Worm (Caenorhabditis elegans) whole organism, L4 larva: Measurements from ENCODE around the gene pik-1.
A peak's percentile ranks its signal among the peaks of the same experiment; 100 is the strongest.
"Not testable (repeated sequence)": the region's sequence is repeated elsewhere in the genome, so short reads cannot be mapped to it uniquely, and the experiment has no call there.

ENCODE experiments used
- D1046.2 ChIP-seq: fragments of 200-800 bp; sonication (Bioruptor generic); IDR thresholded peaks from 2 replicates; pipeline ENCODE4 v1.3.6; 2022; ENCODE audit warnings: missing genetic modification characterization, missing compliant biosample characterization
- T26A8.4 ChIP-seq: fragments of 200-800 bp; sonication (Bioruptor generic); IDR thresholded peaks from 2 replicates; pipeline ENCODE4 v1.3.6; 2022; ENCODE audit warnings: missing genetic modification characterization, missing compliant biosample characterization
- Y48G9A.11 ChIP-seq: fragments of 200-800 bp; sonication (Bioruptor generic); IDR thresholded peaks from 2 replicates; pipeline ENCODE4 v1.3.6; 2022; ENCODE audit warnings: missing genetic modification reagents, missing genetic modification characterization, missing compliant biosample characterization
- arid-1 ChIP-seq: fragments of 200-800 bp; sonication (Bioruptor generic); conservative IDR thresholded peaks from 2 replicates; pipeline ENCODE4 v1.3.6; 2022; ENCODE audit warnings: missing genetic modification reagents, missing genetic modification characterization, missing compliant biosample characterization
- ceh-44 ChIP-seq: fragments of 200-800 bp; sonication (Bioruptor generic); IDR thresholded peaks from 2 replicates; pipeline ENCODE4 v1.3.6; 2022; ENCODE audit warnings: missing genetic modification reagents, missing genetic modification characterization, missing compliant biosample characterization
- daf-16 ChIP-seq, 3 experiments: sonication (generic microtip); optimal IDR thresholded peaks; 2 replicates each; lab custom pipeline; 2016 to 2017; ENCODE audit warnings: missing genetic modification characterization in 3 of 3, missing genetic modification reagents in 3 of 3, mild to moderate bottlenecking in 2 of 3, missing compliant biosample characterization in 2 of 3, missing biosample characterization in 1 of 3, moderate library complexity in 1 of 3
- dmd-6 ChIP-seq: fragments of 200-800 bp; sonication (Bioruptor generic); IDR thresholded peaks from 2 replicates; pipeline ENCODE4 v1.3.6; 2022; ENCODE audit warnings: missing genetic modification reagents, missing genetic modification characterization, missing compliant biosample characterization
- duxl-1 ChIP-seq: sonication (generic microtip); optimal IDR thresholded peaks from 2 replicates; lab custom pipeline; 2016; ENCODE audit warnings: mild to moderate bottlenecking, missing genetic modification characterization, moderate library complexity, missing compliant biosample characterization; ENCODE audit not compliant: poor library complexity
- dve-1 ChIP-seq: sonication (generic microtip); optimal IDR thresholded peaks from 2 replicates; lab custom pipeline; 2017; ENCODE audit warnings: antibody characterized with exemption, mild to moderate bottlenecking, missing genetic modification characterization, missing compliant biosample characterization; ENCODE audit not compliant: insufficient read depth
- egl-43 ChIP-seq: fragments of 200-800 bp; sonication (Bioruptor generic); IDR thresholded peaks from 2 replicates; pipeline ENCODE4 v1.3.6; 2022; ENCODE audit warnings: missing genetic modification reagents, missing genetic modification characterization, missing compliant biosample characterization
- fkh-10 ChIP-seq: fragments of 150-350 bp; optimal IDR thresholded peaks from 2 replicates; lab custom pipeline; 2014; ENCODE audit warnings: missing biosample characterization, missing genetic modification reagents, missing genetic modification characterization
- hlh-30 ChIP-seq: sonication (generic microtip); optimal IDR thresholded peaks from 2 replicates; lab custom pipeline; 2017; ENCODE audit warnings: antibody characterized with exemption, mild to moderate bottlenecking, missing genetic modification characterization, missing compliant biosample characterization; ENCODE audit not compliant: insufficient read depth
- hmg-1.1 ChIP-seq: fragments of 200-800 bp; sonication (Bioruptor generic); IDR thresholded peaks from 2 replicates; pipeline ENCODE4 v1.3.6; 2022; ENCODE audit warnings: missing genetic modification reagents, missing genetic modification characterization, missing compliant biosample characterization
- lim-7 ChIP-seq: fragments of 200-800 bp; sonication (Bioruptor generic); IDR thresholded peaks from 2 replicates; pipeline ENCODE4 v1.3.6; 2022; ENCODE audit warnings: missing genetic modification characterization, missing compliant biosample characterization
- lin-1 ChIP-seq: fragments of 200-800 bp; sonication (Bioruptor generic); IDR thresholded peaks from 2 replicates; pipeline ENCODE4 v1.3.6; 2022; ENCODE audit warnings: missing genetic modification reagents, missing genetic modification characterization, missing compliant biosample characterization
- lin-15B ChIP-seq: fragments of 150-350 bp; sonication (generic microtip); optimal IDR thresholded peaks from 3 replicates; lab custom pipeline; 2014; ENCODE audit warnings: missing biosample characterization, missing genetic modification characterization
- lin-38 ChIP-seq: fragments of 200-800 bp; sonication (Bioruptor generic); IDR thresholded peaks from 2 replicates; pipeline ENCODE4 v1.3.6; 2022; ENCODE audit warnings: missing genetic modification reagents, missing genetic modification characterization, missing compliant biosample characterization
- lsy-2 ChIP-seq, 2 experiments: fragments of 150-350 bp in 1 of 2; sonication (generic microtip) in 1 of 2; optimal IDR thresholded peaks; 2 replicates each; lab custom pipeline; 2014 to 2017; ENCODE audit warnings: missing biosample characterization in 2 of 2, missing genetic modification characterization in 2 of 2
- madf-9 ChIP-seq: fragments of 200-800 bp; sonication (Bioruptor generic); conservative IDR thresholded peaks from 2 replicates; pipeline ENCODE4 v1.3.6; 2022; ENCODE audit warnings: missing genetic modification reagents, missing genetic modification characterization, missing compliant biosample characterization
- mdl-1 ChIP-seq, 2 experiments: fragments of 150-350 bp in 1 of 2; sonication (generic microtip) in 1 of 2; optimal IDR thresholded peaks; 2 replicates each; lab custom pipeline; 2014 to 2017; ENCODE audit warnings: missing biosample characterization in 2 of 2, missing genetic modification characterization in 2 of 2
- mep-1 ChIP-seq: fragments of 150-350 bp; sonication (generic microtip); optimal IDR thresholded peaks from 3 replicates; lab custom pipeline; 2014; ENCODE audit warnings: missing biosample characterization, missing genetic modification characterization
- mes-2 ChIP-seq: sonication (generic microtip); optimal IDR thresholded peaks from 2 replicates; lab custom pipeline; 2016; ENCODE audit warnings: missing genotype, mild to moderate bottlenecking, missing genetic modification characterization, missing compliant biosample characterization; ENCODE audit not compliant: poor library complexity, severe bottlenecking
- mxl-3 ChIP-seq: fragments of 200-800 bp; sonication (Bioruptor generic); optimal IDR thresholded peaks from 2 replicates; lab custom pipeline; 2018; ENCODE audit warnings: mild to moderate bottlenecking, missing genetic modification characterization, missing compliant biosample characterization
- nhr-111 ChIP-seq: fragments of 200-800 bp; sonication (Bioruptor generic); optimal IDR thresholded peaks from 2 replicates; lab custom pipeline; 2018; ENCODE audit warnings: mild to moderate bottlenecking, missing genetic modification characterization, missing compliant biosample characterization
- nhr-237 ChIP-seq: sonication (generic microtip); optimal IDR thresholded peaks from 2 replicates; lab custom pipeline; 2017; ENCODE audit warnings: missing biosample characterization, missing genetic modification characterization
- nhr-42 ChIP-seq: fragments of 200-800 bp; sonication (Bioruptor generic); IDR thresholded peaks from 2 replicates; pipeline ENCODE4 v1.3.6; 2022; ENCODE audit warnings: missing genetic modification characterization, missing compliant biosample characterization
- nhr-76 ChIP-seq: fragments of 150-350 bp; optimal IDR thresholded peaks from 2 replicates; lab custom pipeline; 2014; ENCODE audit warnings: missing biosample characterization, missing genetic modification characterization
- nhr-77 ChIP-seq: fragments of 150-350 bp; optimal IDR thresholded peaks from 2 replicates; lab custom pipeline; 2014; ENCODE audit warnings: missing biosample characterization, missing genetic modification characterization
- pha-4 ChIP-seq, 2 experiments: fragments of 150-350 bp in 1 of 2; fragments of 200-800 bp in 1 of 2; sonication (Bioruptor generic) in 1 of 2; IDR thresholded peaks in 1 of 2; optimal IDR thresholded peaks in 1 of 2; 2 replicates each; pipeline versions ENCODE4 v1.3.6 to Lab custom; 2014 to 2022; ENCODE audit warnings: missing genetic modification characterization in 2 of 2, missing genetic modification reagents in 2 of 2, missing biosample characterization in 1 of 2, missing compliant biosample characterization in 1 of 2
- rbr-2 ChIP-seq: sonication (generic microtip); optimal IDR thresholded peaks from 2 replicates; lab custom pipeline; 2016; ENCODE audit warnings: missing genotype, missing genetic modification characterization, missing compliant biosample characterization
- saeg-2 ChIP-seq: fragments of 200-800 bp; sonication (Bioruptor generic); IDR thresholded peaks from 2 replicates; pipeline ENCODE4 v1.3.6; 2022; ENCODE audit warnings: missing genetic modification reagents, missing genetic modification characterization, missing compliant biosample characterization
- set-16 ChIP-seq: fragments of 200-800 bp; sonication (Bioruptor generic); IDR thresholded peaks from 2 replicates; pipeline ENCODE4 v1.3.6; 2022; ENCODE audit warnings: missing genetic modification reagents, missing genetic modification characterization, missing compliant biosample characterization
- snpc-1.2 ChIP-seq: fragments of 200-800 bp; sonication (Bioruptor generic); IDR thresholded peaks from 2 replicates; pipeline ENCODE4 v1.3.6; 2022; ENCODE audit warnings: missing genetic modification reagents, missing genetic modification characterization, missing compliant biosample characterization
- tag-97 ChIP-seq: fragments of 200-800 bp; sonication (Bioruptor generic); IDR thresholded peaks from 2 replicates; pipeline ENCODE4 v1.3.6; 2022; ENCODE audit warnings: missing genetic modification characterization, missing compliant biosample characterization
- tra-1 ChIP-seq: fragments of 200-800 bp; sonication (Bioruptor generic); IDR thresholded peaks from 2 replicates; pipeline ENCODE4 v1.3.6; 2022; ENCODE audit warnings: missing genetic modification reagents, missing genetic modification characterization, missing compliant biosample characterization
- unc-130 ChIP-seq: sonication (generic microtip); optimal IDR thresholded peaks from 2 replicates; lab custom pipeline; 2016; ENCODE audit warnings: missing genetic modification reagents, missing genetic modification characterization, missing compliant biosample characterization
- unc-39 ChIP-seq: sonication (generic microtip); optimal IDR thresholded peaks from 2 replicates; lab custom pipeline; 2017; ENCODE audit warnings: missing biosample characterization, missing genetic modification characterization
- vab-7 ChIP-seq: fragments of 200-800 bp; sonication (Bioruptor generic); IDR thresholded peaks from 2 replicates; pipeline ENCODE4 v1.3.6; 2022; ENCODE audit warnings: missing genetic modification reagents, missing genetic modification characterization, missing compliant biosample characterization
- zfp-2 ChIP-seq: sonication (generic microtip); optimal IDR thresholded peaks from 2 replicates; lab custom pipeline; 2016; ENCODE audit warnings: mild to moderate bottlenecking, missing genetic modification characterization, missing compliant biosample characterization
- zip-2 ChIP-seq: fragments of 150-350 bp; optimal IDR thresholded peaks from 2 replicates; lab custom pipeline; 2014; ENCODE audit warnings: missing biosample characterization, missing genetic modification characterization

The pik-1 gene

ce11 chrIV:13412845-13413383, 2.9 kb upstream of the pik-1 start, which contains the start of gene gcl-1:
Gene gcl-1 (minus strand): TSS chrIV:13412895.
- TF ChIP-seq zfp-2 (tag; lab: Kevin White, UChicago) (no peak), daf-16 (GFP tag; optimal IDR thresholded peaks at IDR 0.05; lab: Kevin White, UChicago) (no peak), daf-16 (tag; optimal IDR thresholded peaks at IDR 0.05; lab: Kevin White, UChicago) (peak; percentile 50), mdl-1 (tag; optimal IDR thresholded peaks at IDR 0.05; lab: Kevin White, UChicago) (peak in 1 of 2 experiments; percentile 13), hlh-30 (tag; lab: Kevin White, UChicago) (peak; percentile 91), zip-2 (tag; lab: Kevin White, UChicago) (no peak), tra-1 (GFP tag; lab: Robert Waterston, UW) (no peak), dve-1 (tag; lab: Kevin White, UChicago) (peak; percentile 25), hmg-1.1 (peak; percentile 47; the same call in 1 of the 2 replicates), lin-1 (no peak), lsy-2 (tag; optimal IDR thresholded peaks at IDR 0.05; lab: Kevin White, UChicago) (peak in 1 of 2 experiments; percentile 28), unc-130 (GFP tag; lab: Kevin White, UChicago) (no peak), mes-2 (tag; lab: Kevin White, UChicago) (peak; percentile 33), unc-39 (no peak), nhr-111 (no peak), mep-1 (peak; percentile 4), nhr-77 (tag; lab: Kevin White, UChicago) (no peak), mxl-3 (peak; percentile 71)
- TF ChIP-seq, all 104 proteins: peak for 9

ce11 chrIV:13422200-13422599, 6.4 kb downstream of the pik-1 start, which contains the start of gene nol-9:
Gene nol-9 (plus strand): TSS chrIV:13422500.
- TF ChIP-seq nhr-42 (GFP tag; lab: Robert Waterston, UW) (no peak), tag-97 (GFP tag; lab: Robert Waterston, UW) (no peak), duxl-1 (no peak), ceh-44 (GFP tag; lab: Robert Waterston, UW) (no peak), vab-7 (GFP tag; lab: Robert Waterston, UW) (no peak), lin-15B (no peak), nhr-237 (tag; lab: Kevin White, UChicago) (no peak), nhr-76 (no peak), arid-1 (GFP tag; lab: Robert Waterston, UW) (no peak)
- TF ChIP-seq, all 104 proteins: peak for 0

- no peak for TF ChIP-seq fkh-10 (GFP tag; lab: Kevin White, UChicago)
These were observed 13.4 kb downstream of the pik-1 start, which contains the start of gene K09B11.4 for ce11 chrIV:13429240-13429639. Gene K09B11.4 (plus strand): TSS chrIV:13429540.

ce11 chrIV:13430137-13430536, 14.3 kb downstream of the pik-1 start:
- TF ChIP-seq T26A8.4 (GFP tag; lab: Robert Waterston, UW) (peak; percentile 54; the same call in 1 of the 2 replicates), dmd-6 (peak; percentile 49), nhr-42 (GFP tag; lab: Robert Waterston, UW) (peak; percentile 68; the same call in 1 of the 2 replicates), lin-38 (peak; percentile 71), egl-43 (GFP tag; lab: Robert Waterston, UW) (peak; percentile 87), Y48G9A.11 (GFP tag; lab: Robert Waterston, UW) (0 out of 2 replicates have a peak, but pooled peaks have one; percentile 9), rbr-2 (tag; lab: Kevin White, UChicago) (peak; percentile 5), pha-4 (GFP tag; IDR thresholded peaks at IDR 0.05; lab: Robert Waterston, UW) (peak; percentile 56; the same call in 1 of the 2 replicates), arid-1 (GFP tag; lab: Robert Waterston, UW) (peak; percentile 51; the same call in 1 of the 2 replicates), vab-7 (GFP tag; lab: Robert Waterston, UW) (peak; percentile 47; the same call in 1 of the 2 replicates), set-16 (GFP tag; lab: Robert Waterston, UW) (peak; percentile 93), lin-1 (peak; percentile 25; the same call in 1 of the 2 replicates), D1046.2 (GFP tag; lab: Robert Waterston, UW) (peak; percentile 79; the same call in 1 of the 2 replicates), hmg-1.1 (peak; percentile 68), lim-7 (GFP tag; lab: Robert Waterston, UW) (peak; percentile 64), saeg-2 (0 out of 2 replicates have a peak, but pooled peaks have one; percentile 51), snpc-1.2 (GFP tag; lab: Robert Waterston, UW) (peak; percentile 91), madf-9 (peak; percentile 43; the same call in 1 of the 2 replicates)
- not testable (repeated sequence) for TF ChIP-seq pha-4 (tag; optimal IDR thresholded peaks at IDR 0.05; lab: Kevin White, UChicago)
- TF ChIP-seq, all 104 proteins: peak for 18; not testable (repeated sequence) for 86
